Fruit fly (Drosophila melanogaster) whole organism, embryonic: Measurements from ENCODE around the gene CG12301.

Source experiments
- Blimp-1 ChIP-seq: fragments of 200-800 bp; sonication (Bioruptor generic); optimal IDR thresholded peaks from 3 replicates; lab custom pipeline; 2018; ENCODE audit warnings: missing biosample characterization, missing genetic modification characterization, mild to moderate bottlenecking, moderate library complexity, missing genetic modification reagents
- CG1024 ChIP-seq: fragments of 200-800 bp; sonication (Bioruptor generic); IDR thresholded peaks from 2 replicates; pipeline ENCODE4 v1.3.6; 2022; ENCODE audit warnings: missing biosample characterization, missing genetic modification characterization
- CG10565 ChIP-seq: fragments of 200-800 bp; sonication (Bioruptor generic); optimal IDR thresholded peaks from 3 replicates; lab custom pipeline; 2016; ENCODE audit warnings: missing biosample characterization, mild to moderate bottlenecking, missing genetic modification characterization
- CG10979 ChIP-seq: fragments of 200-800 bp; sonication (Bioruptor generic); optimal IDR thresholded peaks from 2 replicates; lab custom pipeline; 2018; ENCODE audit warnings: missing biosample characterization, mild to moderate bottlenecking, missing genetic modification characterization, moderate library complexity
- CG15479 ChIP-seq: fragments of 200-800 bp; sonication (Bioruptor generic); optimal IDR thresholded peaks from 3 replicates; lab custom pipeline; 2019; ENCODE audit warnings: missing biosample characterization, mild to moderate bottlenecking, missing genetic modification characterization, moderate library complexity
- CG18599 ChIP-seq: fragments of 200-800 bp; sonication (Bioruptor generic); optimal IDR thresholded peaks from 3 replicates; lab custom pipeline; 2017; ENCODE audit warnings: missing biosample characterization, missing genetic modification characterization, mild to moderate bottlenecking, moderate library complexity, missing genetic modification reagents
- CG18764 ChIP-seq: fragments of 200-800 bp; sonication (Bioruptor generic); optimal IDR thresholded peaks from 3 replicates; lab custom pipeline; 2016; ENCODE audit warnings: missing biosample characterization, missing genetic modification characterization
- CG2120 ChIP-seq: fragments of 200-800 bp; sonication (Bioruptor generic); optimal IDR thresholded peaks from 3 replicates; lab custom pipeline; 2016; ENCODE audit warnings: missing biosample characterization, missing genetic modification characterization
- CG2202 ChIP-seq: fragments of 200-800 bp; sonication (Bioruptor generic); optimal IDR thresholded peaks from 2 replicates; lab custom pipeline; 2018; ENCODE audit warnings: missing biosample characterization, mild to moderate bottlenecking, missing genetic modification characterization
- CG2875 ChIP-seq: fragments of 200-800 bp; sonication (Bioruptor generic); optimal IDR thresholded peaks from 2 replicates; lab custom pipeline; 2017; ENCODE audit warnings: missing biosample characterization, mild to moderate bottlenecking, missing genetic modification characterization, missing genetic modification reagents
- CG30403 ChIP-seq: fragments of 200-800 bp; sonication (Bioruptor generic); optimal IDR thresholded peaks from 3 replicates; lab custom pipeline; 2016; ENCODE audit warnings: missing biosample characterization, missing genetic modification characterization
- CG32772 ChIP-seq: fragments of 200-800 bp; sonication (Bioruptor generic); IDR thresholded peaks from 2 replicates; pipeline ENCODE4 v1.3.6; 2022; ENCODE audit warnings: missing biosample characterization, missing genetic modification characterization
- CG33213 ChIP-seq: fragments of 200-800 bp; sonication (Bioruptor generic); optimal IDR thresholded peaks from 3 replicates; lab custom pipeline; 2016; ENCODE audit warnings: missing biosample characterization, missing genetic modification characterization
- CG33557 ChIP-seq: fragments of 200-800 bp; sonication (Bioruptor generic); optimal IDR thresholded peaks from 2 replicates; lab custom pipeline; 2019; ENCODE audit warnings: missing biosample characterization, mild to moderate bottlenecking, missing genetic modification characterization, moderate library complexity
- CG34376 ChIP-seq: fragments of 200-800 bp; sonication (Bioruptor generic); optimal IDR thresholded peaks from 2 replicates; lab custom pipeline; 2018; ENCODE audit warnings: missing biosample characterization, mild to moderate bottlenecking, missing genetic modification characterization
- CG42726 ChIP-seq: fragments of 200-800 bp; sonication (Bioruptor generic); IDR thresholded peaks from 2 replicates; pipeline ENCODE4 v1.3.6; 2022; ENCODE audit warnings: missing biosample characterization, missing genetic modification characterization; ENCODE audit not compliant: partially characterized antibody
- CG6272 ChIP-seq: fragments of 200-800 bp; sonication (Bioruptor generic); IDR thresholded peaks from 2 replicates; pipeline ENCODE4 v1.3.6; 2022; ENCODE audit warnings: missing biosample characterization, missing genetic modification characterization
- CG7928 ChIP-seq: fragments of 200-800 bp; sonication (Bioruptor generic); optimal IDR thresholded peaks from 2 replicates; lab custom pipeline; 2017; ENCODE audit warnings: missing biosample characterization, mild to moderate bottlenecking, missing genetic modification characterization
- CG8478 ChIP-seq: fragments of >200 bp; optimal IDR thresholded peaks from 2 replicates; lab custom pipeline; 2018
- CG9609 ChIP-seq: fragments of 200-800 bp; sonication (Bioruptor generic); optimal IDR thresholded peaks from 3 replicates; lab custom pipeline; 2016; ENCODE audit warnings: missing biosample characterization, missing genetic modification characterization
- Dbx ChIP-seq: fragments of 200-800 bp; sonication (Bioruptor generic); IDR thresholded peaks from 3 replicates; pipeline ENCODE4 v1.3.6; 2022; ENCODE audit warnings: missing biosample characterization, missing genetic modification characterization
- Dek ChIP-seq: fragments of 200-800 bp; sonication (Bioruptor generic); optimal IDR thresholded peaks from 3 replicates; lab custom pipeline; 2019; ENCODE audit warnings: missing biosample characterization, mild to moderate bottlenecking, missing genetic modification characterization, moderate library complexity
- Ets97D ChIP-seq: fragments of 200-800 bp; sonication (Bioruptor generic); optimal IDR thresholded peaks from 3 replicates; lab custom pipeline; 2016; ENCODE audit warnings: missing biosample characterization, missing genetic modification characterization
- GATAe ChIP-seq: fragments of 200-800 bp; sonication (Bioruptor generic); conservative IDR thresholded peaks from 2 replicates; pipeline ENCODE4 v1.3.6; 2022; ENCODE audit warnings: missing biosample characterization, missing genetic modification characterization
- HLH3B ChIP-seq: fragments of 200-800 bp; sonication (Bioruptor generic); IDR thresholded peaks from 2 replicates; pipeline ENCODE4 v1.3.6; 2022; ENCODE audit warnings: missing biosample characterization, missing genetic modification characterization
- Hmx ChIP-seq: fragments of 200-800 bp; sonication (Bioruptor generic); optimal IDR thresholded peaks from 2 replicates; lab custom pipeline; 2016; ENCODE audit warnings: missing biosample characterization, missing genetic modification characterization
- Hr39 ChIP-seq: fragments of >200 bp; optimal IDR thresholded peaks from 2 replicates; lab custom pipeline; 2017
- Hr51 ChIP-seq, 2 experiments: fragments of 200-800 bp; sonication (Bioruptor generic); optimal IDR thresholded peaks; 2 replicates in 1 of 2; 3 replicates in 1 of 2; lab custom pipeline; 2016 to 2018; ENCODE audit warnings: missing biosample characterization in 2 of 2, missing genetic modification characterization in 2 of 2, mild to moderate bottlenecking in 1 of 2, moderate library complexity in 1 of 2
- Hsf ChIP-seq: fragments of 200-800 bp; sonication (Bioruptor generic); optimal IDR thresholded peaks from 3 replicates; lab custom pipeline; 2016; ENCODE audit warnings: missing biosample characterization, missing genetic modification characterization
- MBD-R2 ChIP-seq: fragments of 200-800 bp; sonication (Bioruptor generic); IDR thresholded peaks from 2 replicates; pipeline ENCODE4 v1.3.6; 2022; ENCODE audit warnings: missing biosample characterization, missing genetic modification characterization
- NFAT ChIP-seq: fragments of 200-800 bp; sonication (Bioruptor generic); IDR thresholded peaks from 2 replicates; pipeline ENCODE4 v1.3.6; 2022; ENCODE audit warnings: missing biosample characterization, missing genetic modification characterization
- Oaz ChIP-seq: fragments of 200-800 bp; sonication (Bioruptor generic); IDR thresholded peaks from 2 replicates; pipeline ENCODE4 v1.3.6; 2022; ENCODE audit warnings: missing biosample characterization, missing genetic modification characterization
- Optix ChIP-seq: fragments of 200-800 bp; sonication (Bioruptor generic); IDR thresholded peaks from 3 replicates; pipeline ENCODE4 v1.3.6; 2022; ENCODE audit warnings: missing biosample characterization, missing genetic modification characterization
- Six4 ChIP-seq: fragments of 200-800 bp; sonication (Bioruptor generic); optimal IDR thresholded peaks from 2 replicates; lab custom pipeline; 2016; ENCODE audit warnings: missing biosample characterization, missing genetic modification characterization
- Tbp ChIP-seq: fragments of >200 bp; optimal IDR thresholded peaks from 2 replicates; lab custom pipeline; 2018; ENCODE audit warnings: missing biosample characterization, missing genetic modification characterization
- YL-1 ChIP-seq: fragments of 200-800 bp; sonication (Bioruptor generic); optimal IDR thresholded peaks from 3 replicates; lab custom pipeline; 2017; ENCODE audit warnings: missing biosample characterization, mild to moderate bottlenecking, missing genetic modification characterization
- chm ChIP-seq: fragments of 200-800 bp; sonication (Bioruptor generic); IDR thresholded peaks from 2 replicates; pipeline ENCODE4 v1.3.6; 2022; ENCODE audit warnings: missing biosample characterization, missing genetic modification characterization
- emc ChIP-seq: fragments of 200-800 bp; sonication (Bioruptor generic); optimal IDR thresholded peaks from 2 replicates; lab custom pipeline; 2016; ENCODE audit warnings: missing biosample characterization, missing genetic modification characterization
- esg ChIP-seq: fragments of 200-800 bp; sonication (Bioruptor generic); conservative IDR thresholded peaks from 2 replicates; pipeline ENCODE4 v1.3.6; 2022; ENCODE audit warnings: missing biosample characterization, missing genetic modification characterization
- eve ChIP-seq, 2 experiments: fragments of >200 bp; optimal IDR thresholded peaks; 2 replicates each; lab custom pipeline; 2017; ENCODE audit warnings: missing biosample characterization in 2 of 2, missing genetic modification characterization in 2 of 2
- klu ChIP-seq: fragments of 200-800 bp; sonication (Bioruptor generic); IDR thresholded peaks from 2 replicates; pipeline ENCODE4 v1.3.6; 2022; ENCODE audit warnings: missing biosample characterization, missing genetic modification characterization
- pb ChIP-seq: fragments of 200-800 bp; sonication (Bioruptor generic); optimal IDR thresholded peaks from 3 replicates; lab custom pipeline; 2016; ENCODE audit warnings: missing biosample characterization, missing genetic modification characterization
- prd ChIP-seq, 3 experiments: fragments of >200 bp in 2 of 3; fragments of 200-800 bp in 1 of 3; sonication (Bioruptor generic) in 1 of 3; optimal IDR thresholded peaks in 2 of 3; IDR thresholded peaks in 1 of 3; 2 replicates in 2 of 3; 3 replicates in 1 of 3; pipeline versions ENCODE4 v1.3.6 to Lab custom; 2017 to 2022; ENCODE audit warnings: missing biosample characterization in 1 of 3, missing genetic modification characterization in 1 of 3
- sd ChIP-seq: fragments of 200-800 bp; sonication (Bioruptor generic); optimal IDR thresholded peaks from 3 replicates; lab custom pipeline; 2018; ENCODE audit warnings: missing biosample characterization, mild to moderate bottlenecking, missing genetic modification characterization, moderate library complexity
- sisA ChIP-seq: fragments of 200-800 bp; sonication (Bioruptor generic); IDR thresholded peaks from 2 replicates; pipeline ENCODE4 v1.3.6; 2022; ENCODE audit warnings: missing biosample characterization, missing genetic modification characterization
- toy ChIP-seq: fragments of 200-800 bp; sonication (Bioruptor generic); IDR thresholded peaks from 2 replicates; pipeline ENCODE4 v1.3.6; 2022; ENCODE audit warnings: missing biosample characterization, missing genetic modification characterization
- ttk ChIP-seq: fragments of 200-800 bp; sonication (Bioruptor generic); IDR thresholded peaks from 2 replicates; pipeline ENCODE4 v2.1.2; 2022; ENCODE audit warnings: missing biosample characterization, missing genetic modification characterization
- unc-4 ChIP-seq: fragments of 200-800 bp; sonication (Bioruptor generic); IDR thresholded peaks from 2 replicates; pipeline ENCODE4 v1.3.6; 2022; ENCODE audit warnings: missing biosample characterization, missing genetic modification characterization; ENCODE audit not compliant: partially characterized antibody
- vvl ChIP-seq: fragments of 200-800 bp; sonication (Bioruptor generic); IDR thresholded peaks from 2 replicates; pipeline ENCODE4 v1.3.6; 2022; ENCODE audit warnings: missing biosample characterization, missing genetic modification characterization

Gene CG12301

dm6 chr3L:15563058-15563850 is 17.3 kb upstream of the CG12301 start, which contains the start of the genes CG7739 and SCCRO (continued):
- TF ChIP-seq CG32772 (GFP tag; lab: Robert Waterston, UW) (peak; percentile 58), CG7928 (GFP tag; lab: Kevin White, UChicago) (no peak), Dbx (GFP tag; lab: Robert Waterston, UW) (peak; percentile 72; the same call in 2 of the 3 replicates), CG42726 (GFP tag; lab: Robert Waterston, UW) (no peak), CG2120 (GFP tag; lab: Kevin White, UChicago) (peak; percentile 40), Six4 (GFP tag; lab: Kevin White, UChicago) (no peak), YL-1 (peak; percentile 42), Tbp (GFP tag; lab: Kevin White, UChicago) (no peak), CG34376 (GFP tag; lab: Kevin White, UChicago) (peak; percentile 3), CG9609 (GFP tag; lab: Kevin White, UChicago) (peak; percentile 20), CG2875 (GFP tag; lab: Kevin White, UChicago) (no peak), eve (GFP tag; optimal IDR thresholded peaks at IDR 0.05; lab: Kevin White, UChicago) (no peak), chm (peak; percentile 59; the same call in 1 of the 2 replicates), CG33213 (GFP tag; lab: Kevin White, UChicago) (no peak), Hr39 (lab: Kevin White, UChicago) (no peak), pb (GFP tag; lab: Kevin White, UChicago) (no peak), sd (tag; lab: Kevin White, UChicago) (no peak), MBD-R2 (GFP tag; lab: Robert Waterston, UW) (peak; percentile 77), toy (GFP tag; lab: Robert Waterston, UW) (0 out of 2 replicates have a peak, but pooled peaks have one; percentile 27), NFAT (GFP tag; lab: Robert Waterston, UW) (peak; percentile 70), prd (optimal IDR thresholded peaks at IDR 0.05; lab: Kevin White, UChicago) (no peak), prd (GFP tag; IDR thresholded peaks at IDR 0.05; lab: Robert Waterston, UW) (peak; percentile 51; the same call in 1 of the 3 replicates), CG1024 (peak; percentile 62; the same call in 1 of the 2 replicates), ttk (GFP tag; lab: Robert Waterston, UW) (peak; percentile 66), HLH3B (GFP tag; lab: Robert Waterston, UW) (peak; percentile 77), Blimp-1 (GFP tag; lab: Kevin White, UChicago) (no peak), CG18764 (GFP tag; lab: Kevin White, UChicago) (peak; percentile 36), unc-4 (GFP tag; lab: Robert Waterston, UW) (peak; percentile 59), Ets97D (GFP tag; lab: Kevin White, UChicago) (peak; percentile 30), CG6272 (GFP tag; lab: Robert Waterston, UW) (peak; percentile 64; the same call in 1 of the 2 replicates), Dek (tag; lab: Kevin White, UChicago) (peak; percentile 78), klu (GFP tag; lab: Robert Waterston, UW) (no peak), CG8478 (lab: Kevin White, UChicago) (no peak), Optix (peak; percentile 67; the same call in 2 of the 3 replicates), Hmx (GFP tag; lab: Kevin White, UChicago) (no peak), sisA (GFP tag; lab: Robert Waterston, UW) (peak; percentile 47; the same call in 1 of the 2 replicates), Oaz (0 out of 2 replicates have a peak, but pooled peaks have one; percentile 45), CG18599 (GFP tag; lab: Kevin White, UChicago) (peak; percentile 35), CG2202 (tag; lab: Kevin White, UChicago) (no peak), CG10565 (GFP tag; lab: Kevin White, UChicago) (no peak), Hr51 (GFP tag; optimal IDR thresholded peaks at IDR 0.05; lab: Kevin White, UChicago) (peak; percentile 43 to 67), CG33557 (GFP tag; lab: Kevin White, UChicago) (no peak), CG10979 (tag; lab: Kevin White, UChicago) (peak; percentile 19), GATAe (0 out of 2 replicates have a peak, but pooled peaks have one; percentile 10), CG30403 (peak; percentile 71), CG15479 (no peak), emc (GFP tag; lab: Kevin White, UChicago) (no peak), Hsf (GFP tag; lab: Kevin White, UChicago) (peak; percentile 0), esg (GFP tag; lab: Robert Waterston, UW) (peak; percentile 35; the same call in 1 of the 2 replicates), vvl (GFP tag; lab: Robert Waterston, UW) (peak; percentile 82)
